Worm (Caenorhabditis elegans) whole organism, L2 larva: ENCODE results near the gene brc-1.

Experiments used
- C34F6.9 ChIP-seq: fragments of 150-350 bp; optimal IDR thresholded peaks from 2 replicates; lab custom pipeline; 2014; ENCODE audit warnings: missing biosample characterization, missing genetic modification characterization
- F13H6.1 ChIP-seq: sonication (generic microtip); optimal IDR thresholded peaks from 2 replicates; lab custom pipeline; 2016; ENCODE audit warnings: missing genetic modification characterization, missing compliant biosample characterization
- R02D3.7 ChIP-seq: fragments of 150-350 bp; optimal IDR thresholded peaks from 2 replicates; lab custom pipeline; 2014; ENCODE audit warnings: missing biosample characterization, missing genetic modification characterization
- Y55F3AM.14 ChIP-seq: fragments of 200-800 bp; sonication (Bioruptor generic); optimal IDR thresholded peaks from 2 replicates; lab custom pipeline; 2018; ENCODE audit warnings: mild to moderate bottlenecking, missing genetic modification characterization, missing compliant biosample characterization
- ZK546.5 ChIP-seq: sonication (generic microtip); optimal IDR thresholded peaks from 2 replicates; lab custom pipeline; 2017; ENCODE audit warnings: missing biosample characterization, missing genetic modification characterization
- aly-2 ChIP-seq: fragments of 150-350 bp; optimal IDR thresholded peaks from 2 replicates; lab custom pipeline; 2014; ENCODE audit warnings: missing biosample characterization, missing genetic modification characterization
- ama-1 ChIP-seq: fragments of 150-350 bp; optimal IDR thresholded peaks from 2 replicates; lab custom pipeline; 2018; ENCODE audit warnings: inconsistent platforms
- blmp-1 ChIP-seq: sonication (generic microtip); optimal IDR thresholded peaks from 2 replicates; lab custom pipeline; 2017; ENCODE audit warnings: missing genetic modification characterization, mild to moderate bottlenecking, missing compliant biosample characterization, antibody characterized with exemption, moderate library complexity; ENCODE audit not compliant: insufficient read depth
- ceh-16 ChIP-seq: fragments of 150-350 bp; optimal IDR thresholded peaks from 2 replicates; lab custom pipeline; 2014; ENCODE audit warnings: missing biosample characterization, missing genetic modification characterization
- crh-2 ChIP-seq: sonication (generic microtip); optimal IDR thresholded peaks from 2 replicates; lab custom pipeline; 2017; ENCODE audit warnings: missing biosample characterization, missing genetic modification characterization
- dmd-4 ChIP-seq: sonication (generic microtip); optimal IDR thresholded peaks from 2 replicates; lab custom pipeline; 2017; ENCODE audit warnings: missing biosample characterization, missing genetic modification characterization
- egl-27 ChIP-seq: sonication (generic microtip); optimal IDR thresholded peaks from 3 replicates; lab custom pipeline; 2017; ENCODE audit warnings: missing biosample characterization, missing genetic modification reagents, missing genetic modification characterization
- elt-1 ChIP-seq: fragments of 150-350 bp; optimal IDR thresholded peaks from 2 replicates; lab custom pipeline; 2014; ENCODE audit warnings: missing biosample characterization, missing genetic modification characterization
- elt-3 ChIP-seq: sonication (generic microtip); optimal IDR thresholded peaks from 2 replicates; lab custom pipeline; 2017; ENCODE audit warnings: missing biosample characterization, missing genetic modification characterization
- fos-1 ChIP-seq: fragments of 150-350 bp; optimal IDR thresholded peaks from 2 replicates; lab custom pipeline; 2014; ENCODE audit warnings: missing biosample characterization, missing genetic modification characterization
- gmeb-1 ChIP-seq: fragments of 150-350 bp; optimal IDR thresholded peaks from 2 replicates; lab custom pipeline; 2014; ENCODE audit warnings: missing biosample characterization, missing genetic modification characterization
- lin-13 ChIP-seq: fragments of 150-350 bp; optimal IDR thresholded peaks from 2 replicates; lab custom pipeline; 2014; ENCODE audit warnings: missing biosample characterization, missing genetic modification reagents, missing genetic modification characterization
- lin-39 ChIP-seq: fragments of 150-350 bp; optimal IDR thresholded peaks from 2 replicates; lab custom pipeline; 2014; ENCODE audit warnings: missing biosample characterization, missing genetic modification reagents, missing genetic modification characterization
- lsy-2 ChIP-seq, 2 experiments: fragments of 150-350 bp in 1 of 2; sonication (generic microtip) in 1 of 2; optimal IDR thresholded peaks; 2 replicates each; lab custom pipeline; 2014 to 2017; ENCODE audit warnings: missing biosample characterization in 2 of 2, missing genetic modification characterization in 2 of 2
- mbf-1 ChIP-seq: sonication (generic microtip); optimal IDR thresholded peaks from 2 replicates; lab custom pipeline; 2017; ENCODE audit warnings: missing biosample characterization, missing genetic modification characterization
- mdl-1 ChIP-seq, 2 experiments: fragments of 150-350 bp in 1 of 2; sonication (generic microtip) in 1 of 2; optimal IDR thresholded peaks; 2 replicates each; lab custom pipeline; 2017; ENCODE audit warnings: missing biosample characterization in 2 of 2, missing genetic modification characterization in 2 of 2
- nhr-11 ChIP-seq: fragments of 150-350 bp; optimal IDR thresholded peaks from 2 replicates; lab custom pipeline; 2014; ENCODE audit warnings: missing biosample characterization, missing genetic modification characterization
- nhr-129 ChIP-seq: fragments of 150-350 bp; optimal IDR thresholded peaks from 2 replicates; lab custom pipeline; 2014; ENCODE audit warnings: missing biosample characterization, missing genetic modification characterization
- nhr-21 ChIP-seq: fragments of 150-350 bp; optimal IDR thresholded peaks from 2 replicates; lab custom pipeline; 2014; ENCODE audit warnings: missing biosample characterization, missing genetic modification characterization
- nhr-23 ChIP-seq: fragments of 150-350 bp; optimal IDR thresholded peaks from 2 replicates; lab custom pipeline; 2014; ENCODE audit warnings: missing biosample characterization, missing genetic modification reagents, missing genetic modification characterization
- sem-4 ChIP-seq: fragments of 150-350 bp; optimal IDR thresholded peaks from 2 replicates; lab custom pipeline; 2014; ENCODE audit warnings: missing biosample characterization, missing genetic modification reagents, missing genetic modification characterization
- skn-1 ChIP-seq: sonication (generic microtip); optimal IDR thresholded peaks from 2 replicates; lab custom pipeline; 2017; ENCODE audit warnings: missing biosample characterization, missing genetic modification characterization
- sma-9 ChIP-seq, 2 experiments: fragments of 150-350 bp in 1 of 2; sonication (generic microtip) in 1 of 2; optimal IDR thresholded peaks; 2 replicates each; lab custom pipeline; 2014 to 2016; ENCODE audit warnings: missing genetic modification characterization in 2 of 2, mild to moderate bottlenecking in 1 of 2, missing biosample characterization in 1 of 2, missing compliant biosample characterization in 1 of 2, missing genetic modification reagents in 1 of 2, moderate library complexity in 1 of 2
- snpc-4 ChIP-seq: fragments of 150-350 bp; optimal IDR thresholded peaks from 2 replicates; lab custom pipeline; 2014; ENCODE audit warnings: missing biosample characterization, missing genetic modification characterization
- unc-39 ChIP-seq: fragments of 150-350 bp; optimal IDR thresholded peaks from 2 replicates; lab custom pipeline; 2014; ENCODE audit warnings: missing biosample characterization, missing genetic modification characterization
- unc-55 ChIP-seq: fragments of 150-350 bp; sonication (generic microtip); optimal IDR thresholded peaks from 3 replicates; lab custom pipeline; 2014; ENCODE audit warnings: missing biosample characterization, missing genetic modification reagents, missing genetic modification characterization
- unc-62 ChIP-seq: fragments of 150-350 bp; optimal IDR thresholded peaks from 2 replicates; lab custom pipeline; 2014; ENCODE audit warnings: missing biosample characterization, missing genetic modification reagents, missing genetic modification characterization
- zag-1 ChIP-seq: fragments of 150-350 bp; optimal IDR thresholded peaks from 2 replicates; lab custom pipeline; 2014; ENCODE audit warnings: missing biosample characterization, missing genetic modification characterization
- ztf-1 ChIP-seq: fragments of 200-800 bp; sonication (Bioruptor generic); conservative IDR thresholded peaks from 2 replicates; pipeline ENCODE4 v1.3.6; 2022; ENCODE audit warnings: missing genetic modification characterization, missing compliant biosample characterization
- ztf-11 ChIP-seq: sonication (generic microtip); optimal IDR thresholded peaks from 2 replicates; lab custom pipeline; 2017; ENCODE audit warnings: missing biosample characterization, missing genetic modification characterization
- ztf-4 ChIP-seq: fragments of 150-350 bp; optimal IDR thresholded peaks from 2 replicates; lab custom pipeline; 2014; ENCODE audit warnings: missing biosample characterization, missing genetic modification characterization

brc-1 gene

DNA sequence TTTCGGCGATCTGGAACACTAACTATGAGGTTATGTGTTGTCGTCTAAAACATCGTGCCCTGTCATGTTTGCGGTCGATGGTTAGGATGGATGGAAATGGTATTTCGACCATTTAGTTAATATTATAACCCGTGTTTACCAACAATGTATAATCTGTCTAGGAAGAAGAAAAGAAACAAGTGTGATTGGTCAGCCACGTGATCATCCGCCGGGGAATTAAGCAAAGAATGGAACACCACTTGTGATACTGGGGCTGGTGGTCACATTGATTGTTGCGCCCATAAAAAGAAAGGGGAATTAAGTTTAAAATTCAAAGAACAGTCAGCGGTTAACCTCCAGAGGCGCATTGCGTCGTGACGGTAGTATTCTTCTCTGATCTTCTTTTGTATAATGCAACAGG is 12.8 kb upstream of the brc-1 start (continued):
- TF ChIP-seq crh-2 (peak; percentile 48), mdl-1 (tag; optimal IDR thresholded peaks at IDR 0.05; lab: Kevin White, UChicago) (no peak), unc-55 (GFP tag; lab: Kevin White, UChicago) (no peak), snpc-4 (no peak), mbf-1 (tag; lab: Kevin White, UChicago) (no peak), nhr-23 (tag; lab: Kevin White, UChicago) (no peak), nhr-21 (tag; lab: Kevin White, UChicago) (peak; percentile 29), blmp-1 (tag; lab: Kevin White, UChicago) (no peak), elt-3 (no peak), ZK546.5 (no peak), nhr-11 (tag; lab: Kevin White, UChicago) (no peak), aly-2 (tag; lab: Kevin White, UChicago) (no peak), R02D3.7 (tag; lab: Kevin White, UChicago) (no peak), gmeb-1 (tag; lab: Kevin White, UChicago) (no peak), ztf-1 (GFP tag; lab: Robert Waterston, UW) (no peak), lin-13 (GFP tag; lab: Kevin White, UChicago) (no peak), lsy-2 (tag; optimal IDR thresholded peaks at IDR 0.05; lab: Kevin White, UChicago) (peak in 1 of 2 experiments; percentile 15), sem-4 (tag; lab: Kevin White, UChicago) (no peak), ztf-4 (no peak), unc-39 (tag; lab: Kevin White, UChicago) (no peak), lin-39 (tag; lab: Kevin White, UChicago) (no peak)

DNA sequence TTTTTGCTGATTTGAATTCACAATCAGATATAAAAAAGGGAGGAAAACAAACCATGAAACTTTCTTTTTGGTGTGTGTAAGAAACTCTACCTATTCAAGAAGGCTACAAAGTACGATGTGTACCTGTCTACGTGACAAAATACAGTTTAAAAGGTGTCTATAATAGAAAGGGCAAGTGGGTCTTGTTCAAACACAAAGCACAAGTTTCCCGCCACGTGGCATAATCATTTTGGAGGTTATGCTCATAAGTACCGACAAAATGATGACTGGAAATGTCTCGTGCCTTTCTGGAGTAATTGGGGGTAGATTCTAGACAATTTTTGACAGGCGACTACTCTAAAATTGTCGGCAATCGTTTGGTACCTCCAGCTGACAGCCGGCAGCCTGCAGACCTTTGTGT is 12.1 kb upstream of the brc-1 start:
- TF ChIP-seq gmeb-1 (tag; lab: Kevin White, UChicago) (no peak), crh-2 (peak; percentile 79), sma-9 (GFP tag; optimal IDR thresholded peaks at IDR 0.05; lab: Kevin White, UChicago) (peak; percentile 33), sma-9 (tag; optimal IDR thresholded peaks at IDR 0.05; lab: Kevin White, UChicago) (no peak), nhr-129 (tag; lab: Kevin White, UChicago) (no peak), nhr-23 (tag; lab: Kevin White, UChicago) (no peak), ama-1 (lab: Kevin White, UChicago) (no peak)

DNA sequence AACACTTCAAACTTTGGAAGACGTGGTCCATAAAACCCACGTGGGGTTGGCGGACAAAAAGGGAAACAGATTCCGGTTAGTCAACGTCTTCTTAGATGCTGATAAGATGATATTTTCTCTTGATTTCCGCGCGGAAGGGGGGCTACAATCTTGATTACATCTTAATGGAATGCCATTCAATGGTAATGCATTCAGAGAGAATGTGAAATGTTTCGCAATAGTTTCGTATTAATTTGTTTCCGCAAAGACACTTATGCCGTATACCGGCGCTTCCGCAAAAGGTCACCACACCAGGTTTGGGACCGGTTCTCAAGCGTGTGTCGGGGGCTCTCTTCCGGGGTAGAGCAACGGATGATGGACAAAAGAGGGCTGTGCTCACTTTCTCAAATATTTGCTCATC is 11.7 kb upstream of the brc-1 start:
- TF ChIP-seq zag-1 (tag; lab: Kevin White, UChicago) (no peak), nhr-129 (tag; lab: Kevin White, UChicago) (peak; percentile 53), egl-27 (tag; lab: Kevin White, UChicago) (no peak), ceh-16 (tag; lab: Kevin White, UChicago) (no peak)

DNA sequence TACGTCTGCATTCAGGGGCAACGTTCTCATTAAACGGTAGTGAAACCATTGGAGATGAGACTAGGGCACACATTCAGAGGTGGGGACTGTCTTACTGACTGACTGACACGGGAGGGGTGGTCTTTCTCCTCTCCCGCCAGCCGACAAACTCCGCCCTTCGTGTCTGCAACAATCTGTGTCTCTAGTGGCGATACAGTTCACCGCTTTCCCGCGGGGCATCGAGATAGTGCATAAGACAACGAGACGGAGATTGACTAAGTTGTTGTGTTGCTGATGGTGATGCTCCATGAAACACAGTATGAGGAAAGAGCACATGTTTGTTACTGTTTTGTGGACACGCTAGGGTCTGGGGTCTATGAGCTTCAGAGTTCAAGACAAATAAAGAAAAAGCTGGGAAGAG is 10.7 kb upstream of the brc-1 start:
- TF ChIP-seq nhr-129 (tag; lab: Kevin White, UChicago) (peak; percentile 62), ztf-1 (GFP tag; lab: Robert Waterston, UW) (0 out of 2 replicates have a peak, but pooled peaks have one; percentile 70), nhr-21 (tag; lab: Kevin White, UChicago) (no peak), ztf-4 (no peak), fos-1 (peak; percentile 54), sma-9 (GFP tag; optimal IDR thresholded peaks at IDR 0.05; lab: Kevin White, UChicago) (peak; percentile 29), sma-9 (tag; optimal IDR thresholded peaks at IDR 0.05; lab: Kevin White, UChicago) (no peak), dmd-4 (tag; lab: Kevin White, UChicago) (no peak), F13H6.1 (tag; lab: Kevin White, UChicago) (peak; percentile 58), unc-62 (GFP tag; lab: Kevin White, UChicago) (no peak), C34F6.9 (tag; lab: Kevin White, UChicago) (no peak), lsy-2 (tag; optimal IDR thresholded peaks at IDR 0.05; lab: Kevin White, UChicago) (peak; percentile 10 to 24)

DNA sequence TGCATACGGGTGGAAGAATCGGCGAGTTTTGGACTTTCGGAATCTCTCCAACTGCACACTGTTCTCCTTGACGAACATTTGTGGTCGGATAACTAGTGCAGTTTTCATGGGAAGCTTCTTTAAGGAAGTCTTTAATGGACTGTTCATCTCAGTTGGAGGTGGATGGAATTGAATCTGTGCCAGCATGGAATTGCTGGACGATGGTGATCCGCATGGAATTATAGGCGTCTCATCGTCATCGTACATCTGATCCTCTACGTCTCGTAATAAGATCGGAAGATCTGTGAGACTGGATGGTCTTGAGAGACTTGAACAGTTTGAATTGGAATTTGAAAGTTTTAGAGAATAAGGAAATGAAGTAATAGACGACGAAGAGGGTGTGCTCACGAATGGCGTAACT is 10.2 kb upstream of the brc-1 start:
- TF ChIP-seq nhr-21 (tag; lab: Kevin White, UChicago) (no peak), dmd-4 (tag; lab: Kevin White, UChicago) (no peak), fos-1 (no peak), elt-3 (no peak), ceh-16 (tag; lab: Kevin White, UChicago) (no peak), Y55F3AM.14 (GFP tag; lab: Kevin White, UChicago) (no peak), ztf-1 (GFP tag; lab: Robert Waterston, UW) (no peak), egl-27 (tag; lab: Kevin White, UChicago) (no peak), blmp-1 (tag; lab: Kevin White, UChicago) (no peak), skn-1 (tag; lab: Kevin White, UChicago) (no peak), sma-9 (GFP tag; optimal IDR thresholded peaks at IDR 0.05; lab: Kevin White, UChicago) (no peak), sma-9 (tag; optimal IDR thresholded peaks at IDR 0.05; lab: Kevin White, UChicago) (no peak), elt-1 (tag; lab: Kevin White, UChicago) (no peak), unc-55 (GFP tag; lab: Kevin White, UChicago) (no peak), ztf-11 (no peak)
